Worm (Caenorhabditis elegans) whole organism, L1 larva: ENCODE data around the gene F56B3.2.

Experiments used
- egl-27 ChIP-seq, 2 experiments: fragments of 150-350 bp in 1 of 2; sonication (generic microtip); optimal IDR thresholded peaks; 3 replicates each; lab custom pipeline; 2017 to 2018; ENCODE audit warnings: missing biosample characterization in 2 of 2, missing genetic modification characterization in 2 of 2, missing genetic modification reagents in 2 of 2
- fos-1 ChIP-seq: fragments of 150-350 bp; optimal IDR thresholded peaks from 2 replicates; lab custom pipeline; 2014; ENCODE audit warnings: missing biosample characterization, missing genetic modification characterization
- mdl-1 ChIP-seq, 2 experiments: fragments of 150-350 bp; optimal IDR thresholded peaks; 2 replicates each; lab custom pipeline; 2014 to 2017; ENCODE audit warnings: missing biosample characterization in 2 of 2, missing genetic modification characterization in 2 of 2, inconsistent platforms in 1 of 2
- nhr-90 ChIP-seq: sonication (generic microtip); optimal IDR thresholded peaks from 2 replicates; lab custom pipeline; 2016; ENCODE audit warnings: mild to moderate bottlenecking, missing genetic modification characterization, missing compliant biosample characterization; ENCODE audit not compliant: poor library complexity
- pqm-1 ChIP-seq: sonication (generic microtip); optimal IDR thresholded peaks from 3 replicates; lab custom pipeline; 2017; ENCODE audit warnings: missing biosample characterization, missing genetic modification characterization
- unc-62 ChIP-seq: fragments of 150-350 bp; optimal IDR thresholded peaks from 2 replicates; lab custom pipeline; 2014; ENCODE audit warnings: missing biosample characterization, missing genetic modification reagents, missing genetic modification characterization
- xbp-1 ChIP-seq: sonication (generic microtip); optimal IDR thresholded peaks from 2 replicates; lab custom pipeline; 2016; ENCODE audit warnings: missing genetic modification characterization, missing compliant biosample characterization
- zag-1 ChIP-seq: fragments of 150-350 bp; optimal IDR thresholded peaks from 2 replicates; lab custom pipeline; 2014; ENCODE audit warnings: missing biosample characterization, missing genetic modification characterization
- ztf-11 ChIP-seq, 2 experiments: sonication (generic microtip); optimal IDR thresholded peaks; 2 replicates each; lab custom pipeline; 2016 to 2017; ENCODE audit warnings: missing genetic modification characterization in 2 of 2, missing biosample characterization in 1 of 2, missing compliant biosample characterization in 1 of 2

DNA sequence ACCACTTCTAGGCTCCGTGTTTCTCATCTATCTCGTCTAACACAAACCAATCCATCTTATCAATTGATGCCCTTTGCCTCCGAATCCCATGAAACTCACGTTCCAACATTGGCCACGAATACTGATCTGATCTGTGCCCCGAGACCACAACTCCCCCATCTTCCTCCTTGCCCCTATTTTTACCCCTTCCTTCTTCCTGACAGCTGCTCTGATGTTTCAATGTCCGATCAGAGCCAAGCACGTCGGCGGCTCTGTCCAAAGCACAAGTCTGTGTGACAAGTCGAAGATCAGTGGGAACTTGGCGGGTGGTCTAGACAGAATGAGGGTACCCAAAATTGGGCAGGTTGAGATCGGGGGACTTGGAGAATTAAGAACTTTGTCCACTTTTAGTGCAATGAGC lies 22.1 kb downstream of the F56B3.2 start:
- TF ChIP-seq zag-1 (tag; lab: Kevin White, UChicago) (no peak), unc-62 (no peak), xbp-1 (tag; lab: Kevin White, UChicago) (no peak), pqm-1 (tag; lab: Kevin White, UChicago) (no peak), fos-1 (tag; lab: Kevin White, UChicago) (no peak), ztf-11 (tag; optimal IDR thresholded peaks at IDR 0.05; lab: Kevin White, UChicago) (no peak), egl-27 (tag; optimal IDR thresholded peaks at IDR 0.05; lab: Kevin White, UChicago) (no peak), mdl-1 (tag; optimal IDR thresholded peaks at IDR 0.05; lab: Kevin White, UChicago) (no peak), nhr-90 (no peak)
